Worm (Caenorhabditis elegans) whole organism, L3 larva: ENCODE measurements around the gene T08G3.6.

Experiments used
- aly-2 ChIP-seq: fragments of 150-350 bp; optimal IDR thresholded peaks from 2 replicates; lab custom pipeline; 2014; ENCODE audit warnings: missing biosample characterization, missing genetic modification characterization
- ama-1 ChIP-seq: fragments of 150-350 bp; optimal IDR thresholded peaks from 2 replicates; lab custom pipeline; 2018
- ceh-16 ChIP-seq: sonication (generic microtip); optimal IDR thresholded peaks from 2 replicates; lab custom pipeline; 2017; ENCODE audit warnings: missing biosample characterization, missing genetic modification characterization
- elt-2 ChIP-seq: sonication (generic microtip); optimal IDR thresholded peaks from 2 replicates; lab custom pipeline; 2016; ENCODE audit warnings: missing genetic modification reagents, mild to moderate bottlenecking, missing genetic modification characterization, missing compliant biosample characterization
- nhr-77 ChIP-seq: fragments of 150-350 bp; optimal IDR thresholded peaks from 2 replicates; lab custom pipeline; 2014; ENCODE audit warnings: missing biosample characterization, missing genetic modification characterization
- pha-4 ChIP-seq: fragments of 150-350 bp; optimal IDR thresholded peaks from 2 replicates; lab custom pipeline; 2014; ENCODE audit warnings: missing biosample characterization, missing genetic modification reagents, missing genetic modification characterization
- pqm-1 ChIP-seq: fragments of 150-350 bp; optimal IDR thresholded peaks from 2 replicates; lab custom pipeline; 2017; ENCODE audit warnings: missing biosample characterization, missing genetic modification characterization, inconsistent platforms
- skn-1 ChIP-seq: fragments of 150-350 bp; optimal IDR thresholded peaks from 2 replicates; lab custom pipeline; 2014; ENCODE audit warnings: missing biosample characterization, missing genetic modification characterization
- unc-39 ChIP-seq: sonication (generic microtip); optimal IDR thresholded peaks from 4 replicates; lab custom pipeline; 2017; ENCODE audit warnings: missing biosample characterization, missing genetic modification characterization
- unc-62 ChIP-seq: fragments of 150-350 bp; sonication (generic microtip); optimal IDR thresholded peaks from 4 replicates; lab custom pipeline; 2014; ENCODE audit warnings: missing biosample characterization, missing genetic modification reagents, missing genetic modification characterization

DNA sequence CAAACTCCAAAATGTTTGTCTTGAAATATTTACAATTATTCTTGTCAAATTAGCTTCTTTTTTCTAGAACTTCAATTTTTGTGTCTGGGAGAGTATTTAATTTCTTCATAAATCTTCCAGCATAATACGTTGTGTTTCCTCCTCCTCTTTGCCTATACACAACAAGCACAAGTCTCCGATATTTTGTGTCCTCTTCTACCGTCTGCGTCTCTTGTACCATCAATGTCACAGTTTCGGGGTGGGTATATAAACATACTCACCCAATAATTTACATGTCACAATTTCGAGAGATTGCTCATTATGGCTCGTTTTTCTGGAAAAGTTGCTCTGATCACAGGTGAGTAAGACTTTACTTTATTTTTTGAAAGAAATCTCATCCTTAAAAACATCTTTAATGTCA is 8.2 kb upstream of the T08G3.6 start, which contains the start of gene F26D2.15:
- TF ChIP-seq unc-39 (tag; lab: Kevin White, UChicago) (no peak), pha-4 (tag; lab: Kevin White, UChicago) (no peak), pqm-1 (tag; lab: Kevin White, UChicago) (no peak), ceh-16 (tag; lab: Kevin White, UChicago) (no peak), unc-62 (GFP tag; lab: Kevin White, UChicago) (no peak), aly-2 (tag; lab: Kevin White, UChicago) (no peak), skn-1 (no peak), nhr-77 (tag; lab: Kevin White, UChicago) (no peak), ama-1 (no peak), elt-2 (tag; lab: Kevin White, UChicago) (no peak)
